Worm (Caenorhabditis elegans) whole organism, early embryonic: ENCODE data around the gene rgs-6.

ENCODE experiments used
- B0310.2 ChIP-seq: sonication (generic microtip); optimal IDR thresholded peaks from 2 replicates; lab custom pipeline; 2016; ENCODE audit warnings: mild to moderate bottlenecking, missing genetic modification characterization, missing compliant biosample characterization
- ama-1 ChIP-seq: fragments of 150-350 bp; optimal IDR thresholded peaks from 2 replicates; lab custom pipeline; 2014
- ceh-36 ChIP-seq: sonication (generic microtip); optimal IDR thresholded peaks from 2 replicates; lab custom pipeline; 2016; ENCODE audit warnings: missing genetic modification characterization, inconsistent platforms, missing compliant biosample characterization
- ets-7 ChIP-seq: sonication (generic microtip); optimal IDR thresholded peaks from 2 replicates; lab custom pipeline; 2016; ENCODE audit warnings: missing genotype, missing genetic modification characterization, missing compliant biosample characterization
- pes-1 ChIP-seq: fragments of 200-800 bp; sonication (Bioruptor generic); IDR thresholded peaks from 2 replicates; pipeline ENCODE4 v1.3.6; 2022; ENCODE audit warnings: missing genetic modification reagents, missing genetic modification characterization, missing compliant biosample characterization

DNA sequence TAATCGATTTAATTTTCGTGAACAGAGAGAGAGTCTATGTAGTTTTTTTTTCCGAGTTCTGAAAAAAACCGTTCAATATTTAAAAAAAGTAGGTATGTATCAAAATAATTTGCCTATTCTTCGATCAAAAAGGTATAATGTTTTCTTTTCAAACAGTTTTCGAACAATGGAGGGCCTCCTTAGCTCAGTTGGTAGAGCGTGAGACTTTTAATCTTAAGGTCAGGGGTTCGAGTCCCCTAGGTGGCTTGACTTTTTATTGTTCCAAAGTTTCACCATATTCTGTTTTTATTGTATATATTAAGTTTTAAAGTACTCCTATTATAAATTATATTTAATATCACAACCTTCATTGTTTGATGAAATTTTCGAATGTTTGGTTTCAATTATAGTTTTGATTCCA is 20.1 kb downstream of the rgs-6 start:
- no peak for TF ChIP-seq pes-1 (GFP tag; lab: Robert Waterston, UW)
- TF ChIP-seq ama-1 (lab: Kevin White, UChicago) = no peak
- TF ChIP-seq ceh-36 (tag; lab: Kevin White, UChicago) = no peak
- no peak for TF ChIP-seq ets-7
- TF ChIP-seq B0310.2 = no peak
